Worm (Caenorhabditis elegans) whole organism, mixed stage, embryonic: Measurements from ENCODE around the gene Y37E11B.6.

Experiments
- cnd-1 ChIP-seq: fragments of 200-800 bp; sonication (Bioruptor generic); optimal IDR thresholded peaks from 2 replicates; lab custom pipeline; 2018; ENCODE audit warnings: mild to moderate bottlenecking, missing genetic modification characterization, missing compliant biosample characterization
- lin-13 ChIP-seq: fragments of 150-350 bp; optimal IDR thresholded peaks from 2 replicates; lab custom pipeline; 2014; ENCODE audit warnings: missing biosample characterization, missing genetic modification characterization
- nhr-237 ChIP-seq: fragments of 150-350 bp; optimal IDR thresholded peaks from 2 replicates; lab custom pipeline; 2014; ENCODE audit warnings: missing biosample characterization, missing genetic modification characterization
- nhr-76 ChIP-seq: sonication (generic microtip); optimal IDR thresholded peaks from 2 replicates; lab custom pipeline; 2017; ENCODE audit warnings: missing biosample characterization, missing genetic modification characterization
- pha-4 ChIP-seq: fragments of 150-350 bp; optimal IDR thresholded peaks from 2 replicates; lab custom pipeline; 2018; ENCODE audit warnings: missing biosample characterization, missing genetic modification reagents, missing genetic modification characterization
- unc-62 ChIP-seq: fragments of 150-350 bp; optimal IDR thresholded peaks from 2 replicates; lab custom pipeline; 2014; ENCODE audit warnings: missing biosample characterization, missing genetic modification reagents, missing genetic modification characterization

DNA sequence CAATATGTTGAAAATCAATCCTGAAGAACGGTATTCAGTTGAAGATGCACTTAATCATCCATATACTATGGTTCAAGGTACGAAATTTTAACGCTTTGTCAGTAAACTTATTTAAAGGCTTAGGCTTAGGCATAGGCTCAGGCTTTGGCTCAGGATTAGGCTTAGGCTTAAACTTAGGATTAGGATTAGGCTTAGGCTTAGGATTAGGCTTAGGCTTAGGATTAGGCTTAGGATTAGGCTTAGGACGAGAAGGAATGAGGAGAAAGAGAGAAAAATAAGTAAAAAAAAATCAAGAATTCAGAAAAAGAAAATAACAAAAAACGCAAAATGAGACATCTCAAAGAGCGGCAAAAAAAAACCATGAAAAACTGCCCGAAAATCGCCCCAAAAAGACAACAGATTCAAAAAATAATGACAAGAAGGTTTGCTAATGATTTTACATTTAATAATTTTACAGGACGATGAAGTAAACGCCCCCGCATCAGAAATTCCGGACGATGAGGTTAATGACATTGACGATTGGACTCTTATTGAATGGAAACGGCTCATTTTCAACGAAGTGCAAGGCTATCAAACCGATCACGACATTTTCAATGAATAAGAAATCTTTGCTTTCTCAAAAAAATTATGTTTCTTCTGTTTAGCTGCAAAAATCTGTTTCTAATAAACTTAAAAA lies 9.6 kb upstream of the Y37E11B.6 start:
- TF ChIP-seq lin-13 (tag; lab: Kevin White, UChicago) (no peak), nhr-76 (tag; lab: Kevin White, UChicago) (no peak), unc-62 (GFP tag; lab: Kevin White, UChicago) (no peak), pha-4 (no peak), cnd-1 (no peak), nhr-237 (tag; lab: Kevin White, UChicago) (no peak)
